Worm (Caenorhabditis elegans) whole organism, L3 larva: Measurements from ENCODE around the gene F19G12.11.

Source experiments
- R02D3.7 ChIP-seq: fragments of 150-350 bp; optimal IDR thresholded peaks from 2 replicates; lab custom pipeline; 2014; ENCODE audit warnings: missing biosample characterization, missing genetic modification characterization
- aly-2 ChIP-seq: fragments of 150-350 bp; optimal IDR thresholded peaks from 2 replicates; lab custom pipeline; 2014; ENCODE audit warnings: missing biosample characterization, missing genetic modification characterization
- ama-1 ChIP-seq: fragments of 150-350 bp; optimal IDR thresholded peaks from 2 replicates; lab custom pipeline; 2018
- elt-2 ChIP-seq: sonication (generic microtip); optimal IDR thresholded peaks from 2 replicates; lab custom pipeline; 2016; ENCODE audit warnings: missing genetic modification reagents, mild to moderate bottlenecking, missing genetic modification characterization, missing compliant biosample characterization
- fkh-10 ChIP-seq: sonication (generic microtip); optimal IDR thresholded peaks from 2 replicates; lab custom pipeline; 2017; ENCODE audit warnings: missing biosample characterization, missing genetic modification reagents, missing genetic modification characterization
- lin-39 ChIP-seq: fragments of 150-350 bp; optimal IDR thresholded peaks from 2 replicates; lab custom pipeline; 2018; ENCODE audit warnings: missing biosample characterization, missing genetic modification reagents, missing genetic modification characterization
- nhr-11 ChIP-seq: fragments of 150-350 bp; optimal IDR thresholded peaks from 2 replicates; lab custom pipeline; 2014; ENCODE audit warnings: missing biosample characterization, missing genetic modification characterization
- nhr-237 ChIP-seq: fragments of 150-350 bp; optimal IDR thresholded peaks from 2 replicates; lab custom pipeline; 2014; ENCODE audit warnings: missing biosample characterization, missing genetic modification characterization
- nhr-28 ChIP-seq: fragments of 150-350 bp; optimal IDR thresholded peaks from 2 replicates; lab custom pipeline; 2014; ENCODE audit warnings: missing biosample characterization, missing genetic modification characterization
- nhr-43 ChIP-seq: sonication (generic microtip); optimal IDR thresholded peaks from 2 replicates; lab custom pipeline; 2016; ENCODE audit warnings: mild to moderate bottlenecking, missing genetic modification characterization, missing compliant biosample characterization; ENCODE audit not compliant: poor library complexity, severe bottlenecking
- nhr-76 ChIP-seq: fragments of 150-350 bp; sonication (generic microtip); optimal IDR thresholded peaks from 5 replicates; lab custom pipeline; 2014; ENCODE audit warnings: missing biosample characterization, missing genetic modification characterization
- pqm-1 ChIP-seq: fragments of 150-350 bp; optimal IDR thresholded peaks from 2 replicates; lab custom pipeline; 2017; ENCODE audit warnings: missing biosample characterization, missing genetic modification characterization, inconsistent platforms

ce11 chrX:1420524-1420923 is 5.8 kb downstream of the F19G12.11 start:
- no peak for TF ChIP-seq ama-1 (lab: Kevin White, UChicago)
- no peak for TF ChIP-seq nhr-28 (tag; lab: Kevin White, UChicago)
- no peak for TF ChIP-seq fkh-10
- TF ChIP-seq aly-2 = no peak
- TF ChIP-seq R02D3.7 (tag; lab: Kevin White, UChicago) = no peak
- TF ChIP-seq nhr-11 (tag; lab: Kevin White, UChicago) = no peak
- no peak for TF ChIP-seq lin-39 (tag; lab: Kevin White, UChicago)
- TF ChIP-seq nhr-237 (tag; lab: Kevin White, UChicago) = no peak
- TF ChIP-seq nhr-43 (tag; lab: Kevin White, UChicago) = no peak
- TF ChIP-seq nhr-76 (tag; lab: Kevin White, UChicago) = no peak
- TF ChIP-seq pqm-1 = no peak
- peak; percentile 40 for TF ChIP-seq elt-2
